Worm (Caenorhabditis elegans) whole organism, late embryonic: ENCODE data around the gene C39E6.2.

Experiments used
- C38D4.7 ChIP-seq: fragments of 200-800 bp; sonication (Bioruptor generic); optimal IDR thresholded peaks from 2 replicates; lab custom pipeline; 2018; ENCODE audit warnings: mild to moderate bottlenecking, missing genetic modification characterization, moderate library complexity, missing compliant biosample characterization
- K02D7.2 ChIP-seq: sonication (generic microtip); optimal IDR thresholded peaks from 2 replicates; lab custom pipeline; 2017; ENCODE audit warnings: mild to moderate bottlenecking, missing genetic modification characterization, missing compliant biosample characterization
- K09A11.1 ChIP-seq: sonication (generic microtip); optimal IDR thresholded peaks from 2 replicates; lab custom pipeline; 2017; ENCODE audit warnings: antibody characterized with exemption, mild to moderate bottlenecking, missing genetic modification characterization, missing compliant biosample characterization; ENCODE audit not compliant: insufficient read depth
- T23F11.4 ChIP-seq: fragments of 200-800 bp; sonication (Bioruptor generic); optimal IDR thresholded peaks from 2 replicates; lab custom pipeline; 2018; ENCODE audit warnings: mild to moderate bottlenecking, missing genetic modification characterization, missing compliant biosample characterization
- Y22D7AL.16 ChIP-seq: sonication (generic microtip); optimal IDR thresholded peaks from 2 replicates; lab custom pipeline; 2016; ENCODE audit warnings: missing genetic modification characterization, missing compliant biosample characterization
- ahr-1 ChIP-seq: sonication (generic microtip); optimal IDR thresholded peaks from 2 replicates; lab custom pipeline; 2016; ENCODE audit warnings: missing genetic modification characterization, missing compliant biosample characterization
- ceh-14 ChIP-seq: sonication (generic microtip); optimal IDR thresholded peaks from 2 replicates; lab custom pipeline; 2016; ENCODE audit warnings: missing genotype, missing genetic modification characterization, missing compliant biosample characterization
- ceh-19 ChIP-seq: fragments of 200-800 bp; sonication (Bioruptor generic); optimal IDR thresholded peaks from 2 replicates; lab custom pipeline; 2018; ENCODE audit warnings: mild to moderate bottlenecking, missing genetic modification characterization, missing compliant biosample characterization
- ceh-2 ChIP-seq: sonication (generic microtip); optimal IDR thresholded peaks from 2 replicates; lab custom pipeline; 2016; ENCODE audit warnings: missing genotype, missing genetic modification characterization, missing compliant biosample characterization
- ceh-22 ChIP-seq: sonication (generic microtip); optimal IDR thresholded peaks from 2 replicates; lab custom pipeline; 2017; ENCODE audit warnings: missing biosample characterization, missing genetic modification characterization
- ceh-30 ChIP-seq: fragments of 150-350 bp; optimal IDR thresholded peaks from 2 replicates; lab custom pipeline; 2014; ENCODE audit warnings: missing biosample characterization, missing genetic modification characterization
- ceh-31 ChIP-seq: sonication (generic microtip); optimal IDR thresholded peaks from 2 replicates; lab custom pipeline; 2016; ENCODE audit warnings: missing genetic modification characterization, missing compliant biosample characterization
- ceh-45 ChIP-seq: fragments of 200-800 bp; sonication (Bioruptor generic); IDR thresholded peaks from 2 replicates; pipeline ENCODE4 v1.3.6; 2022; ENCODE audit warnings: missing genetic modification reagents, missing genetic modification characterization, missing compliant biosample characterization
- ceh-6 ChIP-seq: fragments of 200-800 bp; sonication (Bioruptor generic); optimal IDR thresholded peaks from 2 replicates; lab custom pipeline; 2018; ENCODE audit warnings: mild to moderate bottlenecking, missing genetic modification characterization, missing compliant biosample characterization
- ceh-9 ChIP-seq: sonication (generic microtip); optimal IDR thresholded peaks from 2 replicates; lab custom pipeline; 2016; ENCODE audit warnings: mild to moderate bottlenecking, missing genetic modification characterization, inconsistent platforms, missing compliant biosample characterization
- che-1 ChIP-seq: sonication (generic microtip); optimal IDR thresholded peaks from 2 replicates; lab custom pipeline; 2016; ENCODE audit warnings: mild to moderate bottlenecking, missing genetic modification characterization, missing compliant biosample characterization
- dmd-4 ChIP-seq: sonication (generic microtip); optimal IDR thresholded peaks from 2 replicates; lab custom pipeline; 2016; ENCODE audit warnings: borderline replicate concordance, missing genetic modification characterization, missing compliant biosample characterization
- dve-1 ChIP-seq: sonication (generic microtip); optimal IDR thresholded peaks from 2 replicates; lab custom pipeline; 2017; ENCODE audit warnings: antibody characterized with exemption, mild to moderate bottlenecking, missing genetic modification characterization, missing compliant biosample characterization
- elt-2 ChIP-seq: sonication (generic microtip); optimal IDR thresholded peaks from 2 replicates; lab custom pipeline; 2016; ENCODE audit warnings: missing genetic modification reagents, missing genetic modification characterization, missing compliant biosample characterization
- elt-4 ChIP-seq: sonication (generic microtip); optimal IDR thresholded peaks from 2 replicates; lab custom pipeline; 2016; ENCODE audit warnings: missing genetic modification characterization, missing compliant biosample characterization
- ets-4 ChIP-seq: sonication (generic microtip); optimal IDR thresholded peaks from 2 replicates; lab custom pipeline; 2016; ENCODE audit warnings: missing genetic modification characterization, missing compliant biosample characterization
- eyg-1 ChIP-seq: sonication (generic microtip); optimal IDR thresholded peaks from 2 replicates; lab custom pipeline; 2016; ENCODE audit warnings: missing genotype, missing genetic modification characterization, missing compliant biosample characterization
- fax-1 ChIP-seq: sonication (generic microtip); optimal IDR thresholded peaks from 2 replicates; lab custom pipeline; 2016; ENCODE audit warnings: missing genotype, missing genetic modification characterization, missing compliant biosample characterization
- fkh-10 ChIP-seq: fragments of 150-350 bp; optimal IDR thresholded peaks from 2 replicates; lab custom pipeline; 2014; ENCODE audit warnings: missing biosample characterization, missing genetic modification reagents, missing genetic modification characterization
- fkh-6 ChIP-seq: sonication (generic microtip); optimal IDR thresholded peaks from 2 replicates; lab custom pipeline; 2016; ENCODE audit warnings: missing genetic modification characterization, missing compliant biosample characterization
- gmeb-2 ChIP-seq: sonication (generic microtip); optimal IDR thresholded peaks from 2 replicates; lab custom pipeline; 2016; ENCODE audit warnings: missing genetic modification characterization, inconsistent platforms, missing compliant biosample characterization
- hlh-15 ChIP-seq: sonication (generic microtip); optimal IDR thresholded peaks from 2 replicates; lab custom pipeline; 2016; ENCODE audit warnings: missing genetic modification characterization, missing compliant biosample characterization
- hlh-30 ChIP-seq: sonication (generic microtip); optimal IDR thresholded peaks from 2 replicates; lab custom pipeline; 2017; ENCODE audit warnings: antibody characterized with exemption, missing genetic modification characterization, missing compliant biosample characterization; ENCODE audit not compliant: insufficient read depth
- hlh-6 ChIP-seq: sonication (generic microtip); optimal IDR thresholded peaks from 2 replicates; lab custom pipeline; 2016; ENCODE audit warnings: missing genotype, missing genetic modification characterization, missing compliant biosample characterization
- nhr-11 ChIP-seq: fragments of 150-350 bp; optimal IDR thresholded peaks from 2 replicates; lab custom pipeline; 2014; ENCODE audit warnings: missing biosample characterization, missing genetic modification characterization
- npax-4 ChIP-seq: sonication (generic microtip); optimal IDR thresholded peaks from 2 replicates; lab custom pipeline; 2016; ENCODE audit warnings: missing genetic modification characterization, missing compliant biosample characterization
- pax-1 ChIP-seq: fragments of 150-350 bp; optimal IDR thresholded peaks from 2 replicates; lab custom pipeline; 2014; ENCODE audit warnings: missing biosample characterization, missing genetic modification characterization
- pha-2 ChIP-seq: sonication (generic microtip); optimal IDR thresholded peaks from 2 replicates; lab custom pipeline; 2017; ENCODE audit warnings: mild to moderate bottlenecking, missing genetic modification characterization, missing compliant biosample characterization
- pha-4 ChIP-seq: fragments of 150-350 bp; optimal IDR thresholded peaks from 2 replicates; lab custom pipeline; 2018; ENCODE audit warnings: missing biosample characterization, missing genetic modification reagents, missing genetic modification characterization
- pqm-1 ChIP-seq: sonication (generic microtip); optimal IDR thresholded peaks from 2 replicates; lab custom pipeline; 2016; ENCODE audit warnings: missing genetic modification characterization, missing compliant biosample characterization
- pros-1 ChIP-seq: fragments of 150-350 bp; optimal IDR thresholded peaks from 2 replicates; lab custom pipeline; 2014; ENCODE audit warnings: missing biosample characterization, missing genetic modification reagents, missing genetic modification characterization
- ref-2 ChIP-seq: sonication (generic microtip); optimal IDR thresholded peaks from 2 replicates; lab custom pipeline; 2016; ENCODE audit warnings: missing genetic modification characterization, missing compliant biosample characterization
- rnt-1 ChIP-seq: sonication (generic microtip); optimal IDR thresholded peaks from 2 replicates; lab custom pipeline; 2016; ENCODE audit warnings: missing genetic modification characterization, missing compliant biosample characterization
- sdc-2 ChIP-seq: sonication (generic microtip); optimal IDR thresholded peaks from 2 replicates; lab custom pipeline; 2016; ENCODE audit warnings: missing genotype, missing genetic modification characterization, missing compliant biosample characterization
- sox-2 ChIP-seq: fragments of 200-800 bp; sonication (Bioruptor generic); IDR thresholded peaks from 2 replicates; pipeline ENCODE4 v1.3.6; 2022; ENCODE audit warnings: missing genetic modification reagents, missing genetic modification characterization, missing compliant biosample characterization
- sox-4 ChIP-seq: sonication (generic microtip); optimal IDR thresholded peaks from 2 replicates; lab custom pipeline; 2017; ENCODE audit warnings: mild to moderate bottlenecking, missing genetic modification characterization, inconsistent platforms, missing compliant biosample characterization
- tbx-2 ChIP-seq: sonication (generic microtip); optimal IDR thresholded peaks from 2 replicates; lab custom pipeline; 2016; ENCODE audit warnings: missing genetic modification characterization, missing compliant biosample characterization
- tbx-7 ChIP-seq: sonication (generic microtip); optimal IDR thresholded peaks from 2 replicates; lab custom pipeline; 2016; ENCODE audit warnings: missing genotype, missing genetic modification characterization, missing compliant biosample characterization
- unc-3 ChIP-seq, 2 experiments: fragments of 200-800 bp in 1 of 2; sonication (Bioruptor generic) in 1 of 2; sonication (generic microtip) in 1 of 2; conservative IDR thresholded peaks in 1 of 2; optimal IDR thresholded peaks in 1 of 2; 2 replicates each; pipeline versions ENCODE4 v1.3.6 to Lab custom; 2016 to 2022; ENCODE audit warnings: missing compliant biosample characterization in 2 of 2, missing genetic modification characterization in 2 of 2, missing genetic modification reagents in 1 of 2
- unc-42 ChIP-seq: sonication (generic microtip); optimal IDR thresholded peaks from 2 replicates; lab custom pipeline; 2016; ENCODE audit warnings: missing genotype, missing genetic modification characterization, missing compliant biosample characterization
- unc-55 ChIP-seq: sonication (generic microtip); optimal IDR thresholded peaks from 2 replicates; lab custom pipeline; 2017; ENCODE audit warnings: missing biosample characterization, missing genetic modification reagents, missing genetic modification characterization
- zip-5 ChIP-seq: sonication (generic microtip); optimal IDR thresholded peaks from 2 replicates; lab custom pipeline; 2016; ENCODE audit warnings: missing genetic modification characterization, missing compliant biosample characterization
- ztf-16 ChIP-seq: sonication (generic microtip); optimal IDR thresholded peaks from 2 replicates; lab custom pipeline; 2017; ENCODE audit warnings: missing genetic modification characterization, missing compliant biosample characterization

The C39E6.2 gene

DNA sequence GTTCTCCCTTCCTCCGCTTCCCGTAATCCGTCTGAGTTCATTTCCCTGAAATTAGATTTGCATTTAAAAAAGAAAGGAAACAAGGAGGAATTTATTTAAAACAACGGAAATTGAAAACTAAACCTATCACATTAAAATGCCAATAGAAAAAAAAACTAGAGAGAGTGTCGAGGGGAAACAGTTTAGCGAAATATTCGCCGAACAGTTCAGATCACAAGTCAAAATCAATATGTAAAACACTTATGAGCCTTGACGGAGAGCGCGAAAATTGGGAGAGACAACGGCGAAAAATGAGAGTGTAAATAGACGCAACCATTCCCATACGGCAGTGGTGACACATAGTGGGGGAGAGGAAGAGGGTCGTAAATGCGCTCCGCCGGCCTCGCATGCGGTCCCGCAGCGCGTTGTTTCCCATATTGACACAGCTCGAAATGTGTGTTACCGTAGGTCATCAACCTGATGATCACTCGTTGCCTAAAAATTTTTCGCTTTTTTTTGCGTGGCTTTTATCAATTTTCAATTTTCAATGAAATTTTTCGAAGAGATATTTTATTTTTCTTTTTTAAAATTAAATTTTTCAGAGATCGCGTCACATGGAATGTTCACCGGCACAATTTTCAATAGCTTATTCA lies 43.1 kb downstream of the C39E6.2 start, which contains the start of the genes dnj-14 and glit-1 (continued):
- TF ChIP-seq gmeb-2 (peak; percentile 27), ceh-31 (tag; lab: Kevin White, UChicago) (peak; percentile 88), elt-2 (peak; percentile 68), nhr-11 (tag; lab: Kevin White, UChicago) (no peak), hlh-6 (tag; lab: Kevin White, UChicago) (no peak), pqm-1 (tag; lab: Kevin White, UChicago) (peak; percentile 68), fkh-6 (tag; lab: Kevin White, UChicago) (peak; percentile 23), sox-2 (GFP tag; lab: Robert Waterston, UW) (no peak), Y22D7AL.16 (tag; lab: Kevin White, UChicago) (no peak), T23F11.4 (GFP tag; lab: Kevin White, UChicago) (peak; percentile 58), ceh-22 (tag; lab: Kevin White, UChicago) (peak; percentile 21), pax-1 (no peak), ets-4 (peak; percentile 55), unc-42 (peak; percentile 86), ceh-45 (GFP tag; lab: Robert Waterston, UW) (0 out of 2 replicates have a peak, but pooled peaks have one; percentile 9), dve-1 (tag; lab: Kevin White, UChicago) (peak; percentile 38), ceh-30 (tag; lab: Kevin White, UChicago) (no peak), rnt-1 (tag; lab: Kevin White, UChicago) (peak; percentile 73), eyg-1 (tag; lab: Kevin White, UChicago) (peak; percentile 35), sox-4 (tag; lab: Kevin White, UChicago) (no peak)

- TF ChIP-seq gmeb-2 (no peak), pha-4 (tag; lab: Kevin White, UChicago) (no peak), hlh-6 (tag; lab: Kevin White, UChicago) (no peak), zip-5 (tag; lab: Kevin White, UChicago) (no peak), pha-2 (tag; lab: Kevin White, UChicago) (peak; percentile 34), K02D7.2 (no peak), elt-2 (peak; percentile 46), fkh-10 (no peak), T23F11.4 (GFP tag; lab: Kevin White, UChicago) (no peak), ztf-16 (tag; lab: Kevin White, UChicago) (no peak), ref-2 (tag; lab: Kevin White, UChicago) (no peak), ceh-19 (GFP tag; lab: Kevin White, UChicago) (no peak), ets-4 (no peak), pros-1 (tag; lab: Kevin White, UChicago) (no peak), tbx-7 (no peak), nhr-11 (tag; lab: Kevin White, UChicago) (no peak), eyg-1 (tag; lab: Kevin White, UChicago) (no peak), npax-4 (no peak), elt-4 (tag; lab: Kevin White, UChicago) (no peak), tbx-2 (tag; lab: Kevin White, UChicago) (peak; percentile 45), che-1 (tag; lab: Kevin White, UChicago) (no peak), sdc-2 (tag; lab: Kevin White, UChicago) (no peak), K09A11.1 (tag; lab: Kevin White, UChicago) (no peak), unc-42 (peak; percentile 84), unc-3 (GFP tag; conservative IDR thresholded peaks at IDR 0.05; lab: Robert Waterston, UW) (no peak), unc-3 (tag; optimal IDR thresholded peaks at IDR 0.05; lab: Kevin White, UChicago) (no peak), sox-2 (GFP tag; lab: Robert Waterston, UW) (no peak), dmd-4 (tag; lab: Kevin White, UChicago) (no peak), hlh-15 (tag; lab: Kevin White, UChicago) (no peak), C38D4.7 (no peak), unc-55 (peak; percentile 93), ceh-2 (tag; lab: Kevin White, UChicago) (no peak), ceh-14 (tag; lab: Kevin White, UChicago) (no peak), fax-1 (tag; lab: Kevin White, UChicago) (no peak), ceh-6 (GFP tag; lab: Kevin White, UChicago) (no peak), ceh-9 (tag; lab: Kevin White, UChicago) (no peak), ceh-45 (GFP tag; lab: Robert Waterston, UW) (no peak), ceh-30 (tag; lab: Kevin White, UChicago) (no peak), ahr-1 (tag; lab: Kevin White, UChicago) (no peak), sox-4 (tag; lab: Kevin White, UChicago) (no peak), hlh-30 (no peak), dve-1 (tag; lab: Kevin White, UChicago) (peak; percentile 40)
These were observed 48.1 kb downstream of the C39E6.2 start, which contains the start of gene dhhc-10 for ce11 chrX:4706755-4707226. Gene dhhc-10, plus strand, starts transcription at chrX:4707176.
